Worm (Caenorhabditis elegans) whole organism, L4 larva: ENCODE data around the gene F48B9.3.

ENCODE experiments used
- D1046.2 ChIP-seq: fragments of 200-800 bp; sonication (Bioruptor generic); IDR thresholded peaks from 2 replicates; pipeline ENCODE4 v1.3.6; 2022; ENCODE audit warnings: missing genetic modification characterization, missing compliant biosample characterization
- F49E8.2 ChIP-seq: sonication (generic microtip); optimal IDR thresholded peaks from 2 replicates; lab custom pipeline; 2016; ENCODE audit warnings: missing compliant biosample characterization, mild to moderate bottlenecking, missing genetic modification characterization, borderline replicate concordance
- R02D3.7 ChIP-seq: fragments of 150-350 bp; sonication (generic microtip); optimal IDR thresholded peaks from 3 replicates; lab custom pipeline; 2014; ENCODE audit warnings: missing biosample characterization, missing genetic modification characterization
- T20F7.1 ChIP-seq: fragments of 200-800 bp; sonication (Bioruptor generic); optimal IDR thresholded peaks from 2 replicates; lab custom pipeline; 2018; ENCODE audit warnings: mild to moderate bottlenecking, missing genetic modification characterization, missing compliant biosample characterization
- T26A8.4 ChIP-seq: fragments of 200-800 bp; sonication (Bioruptor generic); IDR thresholded peaks from 2 replicates; pipeline ENCODE4 v1.3.6; 2022; ENCODE audit warnings: missing genetic modification characterization, missing compliant biosample characterization
- Y48G9A.11 ChIP-seq: fragments of 200-800 bp; sonication (Bioruptor generic); IDR thresholded peaks from 2 replicates; pipeline ENCODE4 v1.3.6; 2022; ENCODE audit warnings: missing genetic modification reagents, missing genetic modification characterization, missing compliant biosample characterization
- Y5F2A.4 ChIP-seq: fragments of 200-800 bp; sonication (Bioruptor generic); optimal IDR thresholded peaks from 2 replicates; lab custom pipeline; 2018; ENCODE audit warnings: mild to moderate bottlenecking, missing genetic modification characterization, missing compliant biosample characterization
- ZK337.2 ChIP-seq: fragments of 200-800 bp; sonication (Bioruptor generic); IDR thresholded peaks from 2 replicates; pipeline ENCODE4 v1.3.6; 2022; ENCODE audit warnings: missing genetic modification reagents, missing genetic modification characterization, missing compliant biosample characterization
- aha-1 ChIP-seq: fragments of 150-350 bp; peaks from one replicate; lab custom pipeline; 2014; ENCODE audit warnings: missing biosample characterization, missing genetic modification characterization
- ceh-62 ChIP-seq: sonication (generic microtip); optimal IDR thresholded peaks from 2 replicates; lab custom pipeline; 2017; ENCODE audit warnings: missing biosample characterization, missing genetic modification characterization
- ces-1 ChIP-seq: fragments of 150-350 bp; sonication (generic microtip); optimal IDR thresholded peaks from 4 replicates; lab custom pipeline; 2014; ENCODE audit warnings: missing biosample characterization, missing genetic modification reagents, missing genetic modification characterization
- cey-2 ChIP-seq: sonication (generic microtip); optimal IDR thresholded peaks from 3 replicates; lab custom pipeline; 2017; ENCODE audit warnings: missing genetic modification characterization, mild to moderate bottlenecking, missing compliant biosample characterization, antibody characterized with exemption, borderline replicate concordance; ENCODE audit not compliant: insufficient read depth
- ctbp-1 ChIP-seq: fragments of 200-800 bp; sonication (Bioruptor generic); IDR thresholded peaks from 2 replicates; pipeline ENCODE4 v1.3.6; 2022; ENCODE audit warnings: missing genetic modification reagents, missing genetic modification characterization, missing compliant biosample characterization
- daf-8 ChIP-seq: fragments of 200-800 bp; sonication (Bioruptor generic); IDR thresholded peaks from 2 replicates; pipeline ENCODE4 v1.3.6; 2022; ENCODE audit warnings: missing genetic modification characterization, missing compliant biosample characterization
- dmd-6 ChIP-seq: fragments of 200-800 bp; sonication (Bioruptor generic); IDR thresholded peaks from 2 replicates; pipeline ENCODE4 v1.3.6; 2022; ENCODE audit warnings: missing genetic modification reagents, missing genetic modification characterization, missing compliant biosample characterization
- dmd-8 ChIP-seq: fragments of 200-800 bp; sonication (Bioruptor generic); IDR thresholded peaks from 2 replicates; pipeline ENCODE4 v1.3.6; 2022; ENCODE audit warnings: missing genetic modification characterization, missing compliant biosample characterization
- dpl-1 ChIP-seq: fragments of 150-350 bp; optimal IDR thresholded peaks from 2 replicates; lab custom pipeline; 2014; ENCODE audit warnings: missing biosample characterization, missing genetic modification reagents, missing genetic modification characterization
- dve-1 ChIP-seq: sonication (generic microtip); optimal IDR thresholded peaks from 2 replicates; lab custom pipeline; 2017; ENCODE audit warnings: antibody characterized with exemption, mild to moderate bottlenecking, missing genetic modification characterization, missing compliant biosample characterization; ENCODE audit not compliant: insufficient read depth
- fkh-10 ChIP-seq: fragments of 150-350 bp; optimal IDR thresholded peaks from 2 replicates; lab custom pipeline; 2014; ENCODE audit warnings: missing biosample characterization, missing genetic modification reagents, missing genetic modification characterization
- hlh-11 ChIP-seq: fragments of 200-800 bp; sonication (Bioruptor generic); optimal IDR thresholded peaks from 2 replicates; lab custom pipeline; 2018; ENCODE audit warnings: mild to moderate bottlenecking, missing genetic modification characterization, missing compliant biosample characterization
- hlh-30 ChIP-seq: sonication (generic microtip); optimal IDR thresholded peaks from 2 replicates; lab custom pipeline; 2017; ENCODE audit warnings: antibody characterized with exemption, mild to moderate bottlenecking, missing genetic modification characterization, missing compliant biosample characterization; ENCODE audit not compliant: insufficient read depth
- jun-1 ChIP-seq: fragments of 150-350 bp; optimal IDR thresholded peaks from 2 replicates; lab custom pipeline; 2014; ENCODE audit warnings: missing biosample characterization, missing genetic modification reagents, missing genetic modification characterization
- lim-7 ChIP-seq: fragments of 200-800 bp; sonication (Bioruptor generic); IDR thresholded peaks from 2 replicates; pipeline ENCODE4 v1.3.6; 2022; ENCODE audit warnings: missing genetic modification characterization, missing compliant biosample characterization
- mdt-29 ChIP-seq: fragments of 200-800 bp; sonication (Bioruptor generic); IDR thresholded peaks from 2 replicates; pipeline ENCODE4 v1.3.6; 2022; ENCODE audit warnings: missing genetic modification reagents, missing genetic modification characterization, missing compliant biosample characterization
- mep-1 ChIP-seq: fragments of 150-350 bp; sonication (generic microtip); optimal IDR thresholded peaks from 3 replicates; lab custom pipeline; 2014; ENCODE audit warnings: missing biosample characterization, missing genetic modification characterization
- mxl-3 ChIP-seq: fragments of 200-800 bp; sonication (Bioruptor generic); optimal IDR thresholded peaks from 2 replicates; lab custom pipeline; 2018; ENCODE audit warnings: mild to moderate bottlenecking, missing genetic modification characterization, missing compliant biosample characterization
- nhr-237 ChIP-seq: sonication (generic microtip); optimal IDR thresholded peaks from 2 replicates; lab custom pipeline; 2017; ENCODE audit warnings: missing biosample characterization, missing genetic modification characterization
- nhr-41 ChIP-seq: fragments of 200-800 bp; sonication (Bioruptor generic); IDR thresholded peaks from 2 replicates; pipeline ENCODE4 v1.3.6; 2022; ENCODE audit warnings: missing genetic modification reagents, missing genetic modification characterization, missing compliant biosample characterization
- pha-4 ChIP-seq, 2 experiments: fragments of 150-350 bp in 1 of 2; fragments of 200-800 bp in 1 of 2; sonication (Bioruptor generic) in 1 of 2; IDR thresholded peaks in 1 of 2; optimal IDR thresholded peaks in 1 of 2; 2 replicates each; pipeline versions ENCODE4 v1.3.6 to Lab custom; 2014 to 2022; ENCODE audit warnings: missing genetic modification characterization in 2 of 2, missing genetic modification reagents in 2 of 2, missing biosample characterization in 1 of 2, missing compliant biosample characterization in 1 of 2
- pqm-1 ChIP-seq: sonication (generic microtip); optimal IDR thresholded peaks from 2 replicates; lab custom pipeline; 2017; ENCODE audit warnings: missing biosample characterization, missing genetic modification characterization
- sdz-12 ChIP-seq: fragments of 200-800 bp; sonication (Bioruptor generic); optimal IDR thresholded peaks from 2 replicates; lab custom pipeline; 2018; ENCODE audit warnings: mild to moderate bottlenecking, missing genetic modification characterization, missing compliant biosample characterization
- snpc-1.2 ChIP-seq: fragments of 200-800 bp; sonication (Bioruptor generic); IDR thresholded peaks from 2 replicates; pipeline ENCODE4 v1.3.6; 2022; ENCODE audit warnings: missing genetic modification reagents, missing genetic modification characterization, missing compliant biosample characterization
- tra-1 ChIP-seq: fragments of 200-800 bp; sonication (Bioruptor generic); IDR thresholded peaks from 2 replicates; pipeline ENCODE4 v1.3.6; 2022; ENCODE audit warnings: missing genetic modification reagents, missing genetic modification characterization, missing compliant biosample characterization
- unc-62 ChIP-seq, 3 experiments: fragments of 150-350 bp in 1 of 3; sonication (generic microtip); optimal IDR thresholded peaks in 2 of 3; peaks in 1 of 3; 1 replicate in 1 of 3; 2 replicates in 2 of 3; lab custom pipeline; 2014 to 2017; ENCODE audit warnings: missing biosample characterization in 3 of 3, missing genetic modification characterization in 3 of 3, missing genetic modification reagents in 3 of 3, missing genotype in 1 of 3
- vab-7 ChIP-seq: fragments of 200-800 bp; sonication (Bioruptor generic); IDR thresholded peaks from 2 replicates; pipeline ENCODE4 v1.3.6; 2022; ENCODE audit warnings: missing genetic modification reagents, missing genetic modification characterization, missing compliant biosample characterization
- zag-1 ChIP-seq: fragments of 150-350 bp; optimal IDR thresholded peaks from 2 replicates; lab custom pipeline; 2014; ENCODE audit warnings: missing biosample characterization, missing genetic modification characterization
- zfp-3 ChIP-seq: fragments of 200-800 bp; sonication (Bioruptor generic); conservative IDR thresholded peaks from 2 replicates; pipeline ENCODE4 v1.3.6; 2022; ENCODE audit warnings: missing genetic modification reagents, missing genetic modification characterization, missing compliant biosample characterization
- zip-11 ChIP-seq: fragments of 200-800 bp; sonication (Bioruptor generic); IDR thresholded peaks from 2 replicates; pipeline ENCODE4 v1.3.6; 2022; ENCODE audit warnings: missing genetic modification characterization, missing compliant biosample characterization

The F48B9.3 gene

ce11 chrX:2152062-2152461, 12.8 kb upstream of the F48B9.3 start:
- TF ChIP-seq sdz-12 (GFP tag; lab: Kevin White, UChicago) (no peak), vab-7 (GFP tag; lab: Robert Waterston, UW) (no peak), mdt-29 (GFP tag; lab: Robert Waterston, UW) (no peak), hlh-30 (tag; lab: Kevin White, UChicago) (peak; percentile 23), T26A8.4 (GFP tag; lab: Robert Waterston, UW) (no peak), zfp-3 (GFP tag; lab: Robert Waterston, UW) (no peak), dmd-6 (GFP tag; lab: Robert Waterston, UW) (no peak)

- TF ChIP-seq aha-1 (peak; percentile 97), fkh-10 (GFP tag; lab: Kevin White, UChicago) (no peak), unc-62 (GFP tag; optimal IDR thresholded peaks at IDR 0.05 in 1 of 2; lab: Kevin White, UChicago) (peak in 1 of 2 experiments; percentile 74), unc-62 (tag; optimal IDR thresholded peaks at IDR 0.05; lab: Kevin White, UChicago) (no peak), zag-1 (tag; lab: Kevin White, UChicago) (no peak)
Observed at ce11 chrX:2153780-2154179, 11.1 kb upstream of the F48B9.3 start.

- TF ChIP-seq jun-1 (tag; lab: Kevin White, UChicago): no peak
- TF ChIP-seq ZK337.2 (GFP tag; lab: Robert Waterston, UW): no peak
- TF ChIP-seq pqm-1: peak; percentile 11
- TF ChIP-seq cey-2 (tag; lab: Kevin White, UChicago): no peak
- no peak for TF ChIP-seq snpc-1.2 (GFP tag; lab: Robert Waterston, UW)
- TF ChIP-seq pha-4 (GFP tag; IDR thresholded peaks at IDR 0.05; lab: Robert Waterston, UW): no peak
- TF ChIP-seq pha-4 (tag; optimal IDR thresholded peaks at IDR 0.05; lab: Kevin White, UChicago): no peak
- TF ChIP-seq nhr-41: no peak
- peak; percentile 45 for TF ChIP-seq mxl-3 (GFP tag; lab: Kevin White, UChicago)
- TF ChIP-seq hlh-11 (tag; lab: Kevin White, UChicago): peak; percentile 20
- no peak for TF ChIP-seq zip-11
- TF ChIP-seq dpl-1 (GFP tag; lab: Kevin White, UChicago): no peak
- TF ChIP-seq nhr-237 (tag; lab: Kevin White, UChicago): no peak
- no peak for TF ChIP-seq Y5F2A.4 (GFP tag; lab: Kevin White, UChicago)
- no peak for TF ChIP-seq ctbp-1 (GFP tag; lab: Robert Waterston, UW)
- TF ChIP-seq daf-8 (GFP tag; lab: Robert Waterston, UW): no peak
- TF ChIP-seq fkh-10 (GFP tag; lab: Kevin White, UChicago): no peak
- no peak for TF ChIP-seq mep-1
- TF ChIP-seq Y48G9A.11 (GFP tag; lab: Robert Waterston, UW): no peak
- TF ChIP-seq lim-7 (GFP tag; lab: Robert Waterston, UW): no peak; the same call in 1 of the 2 replicates
- peak; percentile 23 for TF ChIP-seq hlh-30 (tag; lab: Kevin White, UChicago)
- TF ChIP-seq R02D3.7 (tag; lab: Kevin White, UChicago): no peak
Observed at ce11 chrX:2157855-2158254, 7.0 kb upstream of the F48B9.3 start.

DNA sequence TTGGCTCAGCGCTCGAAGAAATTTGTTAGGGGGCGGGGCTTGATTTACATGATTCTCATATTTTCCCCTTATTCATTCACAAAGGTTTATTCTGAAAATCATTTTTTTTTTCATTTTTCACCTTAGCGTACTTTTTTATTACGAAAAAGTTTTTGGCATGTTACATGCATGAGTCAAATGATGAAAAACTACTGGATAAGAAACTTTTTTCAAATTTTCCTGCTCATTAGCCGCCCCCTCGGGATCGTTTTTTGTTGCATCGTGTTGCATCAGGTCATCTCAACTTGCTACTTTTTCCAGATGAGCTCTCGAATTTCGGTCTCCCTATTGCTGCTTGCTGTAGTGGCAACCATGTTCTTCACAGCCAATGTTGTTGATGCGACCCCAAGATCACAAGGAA, 1.8 kb upstream of the F48B9.3 start, which contains the start of gene pdf-2:
TSS of gene pdf-2 (plus strand) at position 301 of the 400 bp plus-strand sequence.
- TF ChIP-seq F49E8.2 (tag; lab: Kevin White, UChicago) (no peak), dmd-8 (GFP tag; lab: Robert Waterston, UW) (no peak), ces-1 (GFP tag; lab: Kevin White, UChicago) (no peak), T20F7.1 (GFP tag; lab: Kevin White, UChicago) (no peak), tra-1 (GFP tag; lab: Robert Waterston, UW) (no peak), ceh-62 (tag; lab: Kevin White, UChicago) (no peak), nhr-41 (no peak), dpl-1 (GFP tag; lab: Kevin White, UChicago) (no peak), hlh-30 (tag; lab: Kevin White, UChicago) (no peak), zag-1 (tag; lab: Kevin White, UChicago) (no peak), dve-1 (tag; lab: Kevin White, UChicago) (no peak), D1046.2 (no peak)
- TF ChIP-seq, all 104 proteins: peak for 0
